Worm (Caenorhabditis elegans) whole organism, L4 larva: ENCODE results near the gene lipl-7.

ENCODE experiments used
- ZK337.2 ChIP-seq: fragments of 200-800 bp; sonication (Bioruptor generic); IDR thresholded peaks from 2 replicates; pipeline ENCODE4 v1.3.6; 2022; ENCODE audit warnings: missing genetic modification reagents, missing genetic modification characterization, missing compliant biosample characterization
- ZK546.5 ChIP-seq, 2 experiments: sonication (generic microtip); optimal IDR thresholded peaks; 2 replicates each; lab custom pipeline; 2017; ENCODE audit warnings: missing biosample characterization in 2 of 2, missing genetic modification characterization in 2 of 2
- attf-4 ChIP-seq: sonication (generic microtip); optimal IDR thresholded peaks from 3 replicates; lab custom pipeline; 2017; ENCODE audit warnings: missing biosample characterization, missing genetic modification characterization
- daf-19 ChIP-seq: fragments of 200-800 bp; sonication (Bioruptor generic); conservative IDR thresholded peaks from 2 replicates; pipeline ENCODE4 v1.3.6; 2022; ENCODE audit warnings: missing genetic modification characterization, missing compliant biosample characterization
- daf-8 ChIP-seq: fragments of 200-800 bp; sonication (Bioruptor generic); IDR thresholded peaks from 2 replicates; pipeline ENCODE4 v1.3.6; 2022; ENCODE audit warnings: missing genetic modification characterization, missing compliant biosample characterization
- snpc-4 ChIP-seq: fragments of 150-350 bp; optimal IDR thresholded peaks from 2 replicates; lab custom pipeline; 2014; ENCODE audit warnings: missing biosample characterization, missing genetic modification characterization

DNA sequence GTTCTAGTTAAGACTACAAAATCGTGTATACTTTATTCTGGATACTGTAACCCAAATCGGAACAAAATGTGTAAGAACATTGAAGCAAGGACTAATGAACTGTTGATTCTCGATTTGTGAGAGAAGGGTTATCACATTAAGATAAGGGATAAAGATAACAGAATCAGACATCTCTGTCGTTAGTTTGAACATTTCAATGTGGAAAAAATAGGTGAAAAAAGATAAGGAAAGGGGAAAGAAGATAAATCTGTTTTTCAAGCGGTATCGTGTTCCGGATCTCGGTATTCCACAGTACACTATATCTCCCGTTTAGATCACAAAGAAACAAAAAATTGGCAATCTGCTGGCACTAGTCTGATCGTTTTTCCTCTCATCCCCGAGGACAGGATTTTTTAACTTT is 19.4 kb upstream of the lipl-7 start:
- no peak for TF ChIP-seq ZK337.2 (GFP tag; lab: Robert Waterston, UW)
- no peak for TF ChIP-seq daf-8 (GFP tag; lab: Robert Waterston, UW)
- TF ChIP-seq ZK546.5 (tag; optimal IDR thresholded peaks at IDR 0.05; lab: Kevin White, UChicago): no peak
- no peak for TF ChIP-seq attf-4
- no peak for TF ChIP-seq daf-19 (GFP tag; lab: Robert Waterston, UW)
- no peak for TF ChIP-seq snpc-4 (tag; lab: Kevin White, UChicago)
